Worm (Caenorhabditis elegans): Measurements from ENCODE around the gene Y39A1A.20.
A peak's percentile ranks its signal among the peaks of the same experiment; 100 is the strongest.

Gene Y39A1A.20

ce11 chrIII:10709676-10710075 lies 9.3 kb upstream of the Y39A1A.20 start:
- no peak for TF ChIP-seq pha-4 (tag; optimal IDR thresholded peaks at IDR 0.05)
- no peak for TF ChIP-seq fkh-2 (tag; optimal IDR thresholded peaks at IDR 0.05)
- no peak for TF ChIP-seq unc-62 (GFP tag; optimal IDR thresholded peaks at IDR 0.05)

ce11 chrIII:10708484-10708883 lies 8.1 kb upstream of the Y39A1A.20 start:
- no peak for TF ChIP-seq nhr-25 (tag; optimal IDR thresholded peaks at IDR 0.05)

- TF ChIP-seq elt-3 (tag; optimal IDR thresholded peaks at IDR 0.05) (no peak), elt-2 (tag; optimal IDR thresholded peaks at IDR 0.05) (no peak), lsy-12 (tag; optimal IDR thresholded peaks at IDR 0.05) (no peak), eor-1 (tag; optimal IDR thresholded peaks at IDR 0.05) (no peak), nhr-12 (tag; optimal IDR thresholded peaks at IDR 0.05) (no peak), nhr-23 (tag; optimal IDR thresholded peaks at IDR 0.05) (no peak), hmg-11 (tag; optimal IDR thresholded peaks at IDR 0.05) (no peak), egl-5 (tag; optimal IDR thresholded peaks at IDR 0.05) (no peak), ztf-11 (tag; optimal IDR thresholded peaks at IDR 0.05) (no peak), lin-39 (tag; optimal IDR thresholded peaks at IDR 0.05) (no peak), nhr-28 (tag; optimal IDR thresholded peaks at IDR 0.05) (no peak), nhr-76 (tag; optimal IDR thresholded peaks at IDR 0.05) (no peak)
These were observed 7.1 kb upstream of the Y39A1A.20 start, which contains the start of gene mrpl-12 for ce11 chrIII:10707461-10707860. TSS of gene mrpl-12 (plus strand) at chrIII:10707761.

ce11 chrIII:10706972-10707438 lies 6.6 kb upstream of the Y39A1A.20 start, which contains the start of the genes Y39A1A.21 and Y39A1A.22:
TSS of gene Y39A1A.21 (minus strand) at chrIII:10707022.
TSS of gene Y39A1A.22 (minus strand) at chrIII:10707028.
- TF ChIP-seq nhr-77 (tag; optimal IDR thresholded peaks at IDR 0.05) = no peak
- peak; percentile 67 for TF ChIP-seq ceh-28 (tag; optimal IDR thresholded peaks at IDR 0.05)
- no peak for TF ChIP-seq mdl-1 (tag; optimal IDR thresholded peaks at IDR 0.05)
- peak; percentile 83 for TF ChIP-seq lin-15B (tag; optimal IDR thresholded peaks at IDR 0.05)
- peak; percentile 79 for TF ChIP-seq snpc-4 (tag; optimal IDR thresholded peaks at IDR 0.05)
- TF ChIP-seq ceh-16 (tag; optimal IDR thresholded peaks at IDR 0.05) = no peak
- peak; percentile 57 for TF ChIP-seq nhr-43 (tag; optimal IDR thresholded peaks at IDR 0.05; ENCODE audit: poor library complexity, severe bottlenecking)
- TF ChIP-seq mml-1 (tag; optimal IDR thresholded peaks at IDR 0.05) = no peak
- TF ChIP-seq nhr-28 (tag; optimal IDR thresholded peaks at IDR 0.05) = no peak
- TF ChIP-seq daf-12 (tag; optimal IDR thresholded peaks at IDR 0.05) = no peak
- TF ChIP-seq lin-39 (tag; optimal IDR thresholded peaks at IDR 0.05) = peak; percentile 70
- peak; percentile 55 for TF ChIP-seq jun-1 (tag; optimal IDR thresholded peaks at IDR 0.05)
- TF ChIP-seq pha-4 (tag; optimal IDR thresholded peaks at IDR 0.05) = peak; percentile 81
- no peak for TF ChIP-seq nhr-11 (tag; optimal IDR thresholded peaks at IDR 0.05)
- TF ChIP-seq ztf-4 (tag; optimal IDR thresholded peaks at IDR 0.05) = no peak
- no peak for TF ChIP-seq ceh-9 (tag; optimal IDR thresholded peaks at IDR 0.05)
- peak; percentile 64 for TF ChIP-seq elt-2 (tag; optimal IDR thresholded peaks at IDR 0.05)
- no peak for TF ChIP-seq aly-2 (tag; optimal IDR thresholded peaks at IDR 0.05)
- TF ChIP-seq ama-1 (optimal IDR thresholded peaks at IDR 0.05) = no peak
- TF ChIP-seq nhr-67 (tag; optimal IDR thresholded peaks at IDR 0.05) = no peak
- peak; percentile 1 for TF ChIP-seq ceh-82 (tag; optimal IDR thresholded peaks at IDR 0.05)
- peak; percentile 59 for TF ChIP-seq skn-1 (tag; optimal IDR thresholded peaks at IDR 0.05)
- TF ChIP-seq nhr-23 (tag; optimal IDR thresholded peaks at IDR 0.05) = peak; percentile 63
- peak; percentile 88 for TF ChIP-seq nfya-1 (tag; optimal IDR thresholded peaks at IDR 0.05; ENCODE audit: insufficient read depth)
- no peak for TF ChIP-seq elt-3 (tag; optimal IDR thresholded peaks at IDR 0.05)
- no peak for TF ChIP-seq sea-2 (GFP tag; optimal IDR thresholded peaks at IDR 0.05)
- no peak for TF ChIP-seq zag-1 (tag; optimal IDR thresholded peaks at IDR 0.05)
- peak; percentile 51 for TF ChIP-seq R02D3.7 (tag; optimal IDR thresholded peaks at IDR 0.05)
- peak; percentile 76 for TF ChIP-seq tbx-2 (tag; optimal IDR thresholded peaks at IDR 0.05)
- peak; percentile 83 for TF ChIP-seq fkh-10 (GFP tag; optimal IDR thresholded peaks at IDR 0.05)
- no peak for TF ChIP-seq ZK546.5 (tag; optimal IDR thresholded peaks at IDR 0.05)
- TF ChIP-seq unc-62 (GFP tag; optimal IDR thresholded peaks at IDR 0.05) = no peak
- peak; percentile 72 for TF ChIP-seq egl-5 (tag; optimal IDR thresholded peaks at IDR 0.05)
- no peak for TF ChIP-seq nhr-25 (tag; optimal IDR thresholded peaks at IDR 0.05)
- TF ChIP-seq hmg-11 (tag; optimal IDR thresholded peaks at IDR 0.05) = peak; percentile 79
- TF ChIP-seq lsy-12 (tag; optimal IDR thresholded peaks at IDR 0.05) = peak; percentile 44
- TF ChIP-seq unc-39 (tag; optimal IDR thresholded peaks at IDR 0.05) = no peak
- TF ChIP-seq ztf-11 (tag; optimal IDR thresholded peaks at IDR 0.05) = no peak
- no peak for TF ChIP-seq nhr-76 (tag; optimal IDR thresholded peaks at IDR 0.05)
